Worm (Caenorhabditis elegans) whole organism, late embryonic: ENCODE results near the gene ZK154.5.

Source experiments
- ama-1 ChIP-seq: fragments of 150-350 bp; optimal IDR thresholded peaks from 2 replicates; lab custom pipeline; 2014
- ceh-31 ChIP-seq: sonication (generic microtip); optimal IDR thresholded peaks from 2 replicates; lab custom pipeline; 2016; ENCODE audit warnings: missing genetic modification characterization, missing compliant biosample characterization
- hlh-8 ChIP-seq: sonication (generic microtip); optimal IDR thresholded peaks from 2 replicates; lab custom pipeline; 2016; ENCODE audit warnings: missing genotype, missing genetic modification characterization, missing compliant biosample characterization
- lim-6 ChIP-seq: sonication (generic microtip); optimal IDR thresholded peaks from 2 replicates; lab custom pipeline; 2016; ENCODE audit warnings: missing genetic modification characterization, missing compliant biosample characterization
- nhr-11 ChIP-seq: fragments of 150-350 bp; optimal IDR thresholded peaks from 2 replicates; lab custom pipeline; 2014; ENCODE audit warnings: missing biosample characterization, missing genetic modification characterization
- odd-2 ChIP-seq: sonication (generic microtip); optimal IDR thresholded peaks from 2 replicates; lab custom pipeline; 2017; ENCODE audit warnings: antibody characterized with exemption, mild to moderate bottlenecking, missing genetic modification characterization, missing compliant biosample characterization
- pag-3 ChIP-seq: sonication (generic microtip); optimal IDR thresholded peaks from 2 replicates; lab custom pipeline; 2016; ENCODE audit warnings: missing compliant biosample characterization, missing genetic modification characterization, borderline replicate concordance
- pros-1 ChIP-seq: fragments of 150-350 bp; optimal IDR thresholded peaks from 2 replicates; lab custom pipeline; 2014; ENCODE audit warnings: missing biosample characterization, missing genetic modification reagents, missing genetic modification characterization
- rnt-1 ChIP-seq: sonication (generic microtip); optimal IDR thresholded peaks from 2 replicates; lab custom pipeline; 2016; ENCODE audit warnings: missing genetic modification characterization, missing compliant biosample characterization
- tbx-2 ChIP-seq: sonication (generic microtip); optimal IDR thresholded peaks from 2 replicates; lab custom pipeline; 2016; ENCODE audit warnings: missing genetic modification characterization, missing compliant biosample characterization
- tbx-7 ChIP-seq: sonication (generic microtip); optimal IDR thresholded peaks from 2 replicates; lab custom pipeline; 2016; ENCODE audit warnings: missing genotype, missing genetic modification characterization, missing compliant biosample characterization

- TF ChIP-seq tbx-7 (no peak), hlh-8 (no peak), lim-6 (tag; lab: Kevin White, UChicago) (no peak), ama-1 (no peak), ceh-31 (tag; lab: Kevin White, UChicago) (no peak), nhr-11 (tag; lab: Kevin White, UChicago) (no peak), tbx-2 (tag; lab: Kevin White, UChicago) (no peak), pros-1 (tag; lab: Kevin White, UChicago) (no peak), rnt-1 (tag; lab: Kevin White, UChicago) (no peak), pag-3 (tag; lab: Kevin White, UChicago) (no peak), odd-2 (tag; lab: Kevin White, UChicago) (no peak)
These were observed 39.0 kb upstream of the ZK154.5 start for ce11 chrX:7826590-7827260.
